Fruit fly (Drosophila melanogaster) S2 (cell line): ENCODE data around the gene CG10584.

ENCODE experiments used
- CG8478 ChIP-seq: fragments of >200 bp; optimal IDR thresholded peaks from 2 replicates; lab custom pipeline; 2018
- CTCF ChIP-seq, 2 experiments: fragments of >200 bp; optimal IDR thresholded peaks; 2 replicates each; lab custom pipeline; 2018

dm6 chr3L:21040831-21041230 is 9.7 kb upstream of the CG10584 start:
- TF ChIP-seq CG8478 (lab: Kevin White, UChicago) (no peak), CTCF (optimal IDR thresholded peaks at IDR 0.05; lab: Kevin White, UChicago) (no peak)
